Fruit fly (Drosophila melanogaster) whole organism, embryonic: ENCODE data around the gene CG13843.
A peak's percentile ranks its signal among the peaks of the same experiment; 100 is the strongest.

ENCODE experiments used
- Abd-B ChIP-seq: fragments of 200-800 bp; sonication (Bioruptor generic); optimal IDR thresholded peaks from 2 replicates; lab custom pipeline; 2018; ENCODE audit warnings: missing biosample characterization, mild to moderate bottlenecking, missing genetic modification characterization, moderate library complexity
- Ada2b ChIP-seq: fragments of 200-800 bp; sonication (Bioruptor generic); IDR thresholded peaks from 2 replicates; pipeline ENCODE4 v1.3.6; 2022; ENCODE audit warnings: missing biosample characterization, missing genetic modification characterization
- Atf3 ChIP-seq: fragments of 200-800 bp; sonication (Bioruptor generic); optimal IDR thresholded peaks from 3 replicates; lab custom pipeline; 2016; ENCODE audit warnings: missing biosample characterization, missing genetic modification characterization
- CG10209 ChIP-seq: fragments of 200-800 bp; sonication (Bioruptor generic); optimal IDR thresholded peaks from 3 replicates; lab custom pipeline; 2017; ENCODE audit warnings: missing biosample characterization, mild to moderate bottlenecking, missing genetic modification characterization, missing genetic modification reagents
- CG10565 ChIP-seq: fragments of 200-800 bp; sonication (Bioruptor generic); optimal IDR thresholded peaks from 3 replicates; lab custom pipeline; 2016; ENCODE audit warnings: missing biosample characterization, mild to moderate bottlenecking, missing genetic modification characterization
- CG11695 ChIP-seq: fragments of 200-800 bp; sonication (Bioruptor generic); IDR thresholded peaks from 3 replicates; pipeline ENCODE4 v1.3.6; 2022; ENCODE audit warnings: missing biosample characterization, missing genetic modification characterization
- CG12071 ChIP-seq: fragments of 200-800 bp; sonication (Bioruptor generic); optimal IDR thresholded peaks from 3 replicates; lab custom pipeline; 2018; ENCODE audit warnings: missing biosample characterization, mild to moderate bottlenecking, missing genetic modification characterization
- CG15696 ChIP-seq: fragments of 200-800 bp; sonication (Bioruptor generic); optimal IDR thresholded peaks from 2 replicates; lab custom pipeline; 2019; ENCODE audit warnings: missing biosample characterization, mild to moderate bottlenecking, missing genetic modification characterization, moderate library complexity
- CG18599 ChIP-seq: fragments of 200-800 bp; sonication (Bioruptor generic); optimal IDR thresholded peaks from 3 replicates; lab custom pipeline; 2017; ENCODE audit warnings: missing biosample characterization, missing genetic modification characterization, mild to moderate bottlenecking, moderate library complexity, missing genetic modification reagents
- CG18619 ChIP-seq: fragments of 200-800 bp; sonication (Bioruptor generic); optimal IDR thresholded peaks from 3 replicates; lab custom pipeline; 2017; ENCODE audit warnings: missing biosample characterization, mild to moderate bottlenecking, missing genetic modification characterization
- CG2199 ChIP-seq: fragments of 200-800 bp; sonication (Bioruptor generic); IDR thresholded peaks from 3 replicates; pipeline ENCODE4 v1.3.6; 2022; ENCODE audit warnings: missing biosample characterization, missing genetic modification characterization
- CG2678 ChIP-seq: fragments of 200-800 bp; sonication (Bioruptor generic); optimal IDR thresholded peaks from 3 replicates; lab custom pipeline; 2019; ENCODE audit warnings: missing biosample characterization, mild to moderate bottlenecking, missing genetic modification characterization, moderate library complexity
- CG3163 ChIP-seq: fragments of 200-800 bp; sonication (Bioruptor generic); optimal IDR thresholded peaks from 3 replicates; lab custom pipeline; 2016; ENCODE audit warnings: missing biosample characterization, missing genetic modification characterization
- CG34376 ChIP-seq: fragments of 200-800 bp; sonication (Bioruptor generic); optimal IDR thresholded peaks from 2 replicates; lab custom pipeline; 2018; ENCODE audit warnings: missing biosample characterization, mild to moderate bottlenecking, missing genetic modification characterization
- CG6254 ChIP-seq: fragments of 200-800 bp; sonication (Bioruptor generic); optimal IDR thresholded peaks from 3 replicates; lab custom pipeline; 2017; ENCODE audit warnings: mild to moderate bottlenecking, missing biosample characterization, missing genetic modification reagents, missing genetic modification characterization
- CG6791 ChIP-seq: fragments of 200-800 bp; sonication (Bioruptor generic); IDR thresholded peaks from 3 replicates; pipeline ENCODE4 v1.3.6; 2022; ENCODE audit warnings: missing biosample characterization, missing genetic modification characterization; ENCODE audit not compliant: partially characterized antibody
- CG6813 ChIP-seq: fragments of 200-800 bp; sonication (Bioruptor generic); optimal IDR thresholded peaks from 2 replicates; lab custom pipeline; 2017; ENCODE audit warnings: missing biosample characterization, missing genetic modification characterization, mild to moderate bottlenecking, moderate library complexity, missing genetic modification reagents
- CG8290 ChIP-seq, 3 experiments: fragments of 200-800 bp; sonication (Bioruptor generic); optimal IDR thresholded peaks; 2 replicates each; lab custom pipeline; 2016 to 2019; ENCODE audit warnings: missing biosample characterization in 3 of 3, missing genetic modification characterization in 3 of 3, mild to moderate bottlenecking in 2 of 3, moderate library complexity in 1 of 3
- CG8765 ChIP-seq: fragments of 200-800 bp; sonication (Bioruptor generic); IDR thresholded peaks from 2 replicates; pipeline ENCODE4 v1.3.6; 2022; ENCODE audit warnings: missing biosample characterization, missing genetic modification characterization
- CrebB ChIP-seq: fragments of 200-800 bp; sonication (Bioruptor generic); optimal IDR thresholded peaks from 3 replicates; lab custom pipeline; 2018; ENCODE audit warnings: missing biosample characterization, mild to moderate bottlenecking, missing genetic modification characterization
- Dek ChIP-seq: fragments of 200-800 bp; sonication (Bioruptor generic); optimal IDR thresholded peaks from 3 replicates; lab custom pipeline; 2019; ENCODE audit warnings: missing biosample characterization, mild to moderate bottlenecking, missing genetic modification characterization, moderate library complexity
- Dip3 ChIP-seq: fragments of 200-800 bp; sonication (Bioruptor generic); optimal IDR thresholded peaks from 3 replicates; lab custom pipeline; 2016; ENCODE audit warnings: missing biosample characterization, missing genetic modification characterization
- Drgx ChIP-seq: fragments of 200-800 bp; sonication (Bioruptor generic); IDR thresholded peaks from 2 replicates; pipeline ENCODE4 v1.3.6; 2022; ENCODE audit warnings: missing biosample characterization, missing genetic modification characterization
- Eip74EF ChIP-seq, 2 experiments: fragments of 200-800 bp in 1 of 2; fragments of >200 bp in 1 of 2; sonication (Bioruptor generic) in 1 of 2; optimal IDR thresholded peaks; 2 replicates each; lab custom pipeline; 2017 to 2019; ENCODE audit warnings: missing biosample characterization in 2 of 2, missing genetic modification characterization in 2 of 2, mild to moderate bottlenecking in 1 of 2, moderate library complexity in 1 of 2
- GATAe ChIP-seq: fragments of 200-800 bp; sonication (Bioruptor generic); conservative IDR thresholded peaks from 2 replicates; pipeline ENCODE4 v1.3.6; 2022; ENCODE audit warnings: missing biosample characterization, missing genetic modification characterization
- HmgZ ChIP-seq: fragments of 200-800 bp; sonication (Bioruptor generic); optimal IDR thresholded peaks from 2 replicates; lab custom pipeline; 2018; ENCODE audit warnings: missing biosample characterization, mild to moderate bottlenecking, missing genetic modification characterization
- Pdp1 ChIP-seq, 2 experiments: fragments of 200-800 bp; sonication (Bioruptor generic); optimal IDR thresholded peaks; 3 replicates each; lab custom pipeline; 2016; ENCODE audit warnings: missing biosample characterization in 2 of 2, missing genetic modification characterization in 2 of 2, mild to moderate bottlenecking in 1 of 2, moderate library complexity in 1 of 2
- Sry-β ChIP-seq: fragments of 200-800 bp; sonication (Bioruptor generic); optimal IDR thresholded peaks from 2 replicates; lab custom pipeline; 2018; ENCODE audit warnings: missing biosample characterization, mild to moderate bottlenecking, missing genetic modification characterization, moderate library complexity
- Trl ChIP-seq, 3 experiments: fragments of >200 bp in 2 of 3; fragments of 200-800 bp in 1 of 3; sonication (Bioruptor generic) in 1 of 3; optimal IDR thresholded peaks; 2 replicates in 1 of 3; 3 replicates in 2 of 3; lab custom pipeline; 2016 to 2017; ENCODE audit warnings: missing biosample characterization in 1 of 3, missing genetic modification characterization in 1 of 3
- Usf ChIP-seq: fragments of 200-800 bp; sonication (Bioruptor generic); optimal IDR thresholded peaks from 2 replicates; lab custom pipeline; 2017; ENCODE audit warnings: missing genotype, missing biosample characterization, missing genetic modification characterization
- abd-A ChIP-seq: fragments of 200-800 bp; sonication (Bioruptor generic); optimal IDR thresholded peaks from 3 replicates; lab custom pipeline; 2019; ENCODE audit warnings: missing biosample characterization, mild to moderate bottlenecking, missing genetic modification characterization, moderate library complexity
- amos ChIP-seq: fragments of 200-800 bp; sonication (Bioruptor generic); IDR thresholded peaks from 2 replicates; pipeline ENCODE4 v1.3.6; 2022; ENCODE audit warnings: missing biosample characterization, missing genetic modification characterization; ENCODE audit not compliant: partially characterized antibody
- ash1 ChIP-seq: fragments of 200-800 bp; sonication (Bioruptor generic); optimal IDR thresholded peaks from 2 replicates; lab custom pipeline; 2018; ENCODE audit warnings: missing biosample characterization, mild to moderate bottlenecking, missing genetic modification characterization
- bigmax ChIP-seq: fragments of 200-800 bp; sonication (Bioruptor generic); optimal IDR thresholded peaks from 2 replicates; lab custom pipeline; 2018; ENCODE audit warnings: missing biosample characterization, mild to moderate bottlenecking, missing genetic modification characterization
- bowl ChIP-seq: fragments of 200-800 bp; sonication (Bioruptor generic); IDR thresholded peaks from 2 replicates; pipeline ENCODE4 v1.3.6; 2022; ENCODE audit warnings: missing biosample characterization, missing genetic modification characterization
- chinmo ChIP-seq: fragments of 200-800 bp; sonication (Bioruptor generic); IDR thresholded peaks from 4 replicates; pipeline ENCODE4 v1.3.6; 2022; ENCODE audit warnings: missing biosample characterization, missing genetic modification characterization; ENCODE audit not compliant: partially characterized antibody
- chn ChIP-seq: fragments of 200-800 bp; sonication (Bioruptor generic); optimal IDR thresholded peaks from 2 replicates; lab custom pipeline; 2016; ENCODE audit warnings: missing biosample characterization, missing genetic modification characterization
- cwo ChIP-seq: fragments of 200-800 bp; sonication (Bioruptor generic); optimal IDR thresholded peaks from 3 replicates; lab custom pipeline; 2017; ENCODE audit warnings: missing biosample characterization, missing genetic modification characterization, mild to moderate bottlenecking, moderate library complexity, missing genetic modification reagents
- dpn ChIP-seq, 2 experiments: fragments of 200-800 bp; sonication (Bioruptor generic); optimal IDR thresholded peaks; 3 replicates each; lab custom pipeline; 2016; ENCODE audit warnings: missing biosample characterization in 2 of 2, missing genetic modification characterization in 2 of 2
- en ChIP-seq: fragments of 200-800 bp; sonication (Bioruptor generic); optimal IDR thresholded peaks from 2 replicates; lab custom pipeline; 2016; ENCODE audit warnings: missing biosample characterization, missing genetic modification characterization
- gcm2 ChIP-seq: fragments of 200-800 bp; sonication (Bioruptor generic); optimal IDR thresholded peaks from 2 replicates; lab custom pipeline; 2016; ENCODE audit warnings: missing biosample characterization, missing genetic modification characterization
- gro ChIP-seq: fragments of 200-800 bp; sonication (Bioruptor generic); optimal IDR thresholded peaks from 2 replicates; lab custom pipeline; 2016; ENCODE audit warnings: missing biosample characterization, missing genetic modification characterization
- mirr ChIP-seq: fragments of 200-800 bp; sonication (Bioruptor generic); optimal IDR thresholded peaks from 3 replicates; lab custom pipeline; 2018; ENCODE audit warnings: missing biosample characterization, mild to moderate bottlenecking, missing genetic modification characterization
- nerfin-2 ChIP-seq: fragments of 200-800 bp; sonication (Bioruptor generic); IDR thresholded peaks from 2 replicates; pipeline ENCODE4 v1.3.6; 2022; ENCODE audit warnings: missing biosample characterization, missing genetic modification characterization; ENCODE audit not compliant: partially characterized antibody
- pzg ChIP-seq: fragments of 200-800 bp; sonication (Bioruptor generic); optimal IDR thresholded peaks from 3 replicates; lab custom pipeline; 2018; ENCODE audit warnings: missing biosample characterization, mild to moderate bottlenecking, missing genetic modification characterization, moderate library complexity
- sd ChIP-seq: fragments of 200-800 bp; sonication (Bioruptor generic); optimal IDR thresholded peaks from 3 replicates; lab custom pipeline; 2018; ENCODE audit warnings: missing biosample characterization, mild to moderate bottlenecking, missing genetic modification characterization, moderate library complexity
- wor ChIP-seq: fragments of 200-800 bp; sonication (Bioruptor generic); IDR thresholded peaks from 2 replicates; pipeline ENCODE4 v1.3.6; 2022; ENCODE audit warnings: missing biosample characterization, missing genetic modification characterization
- z ChIP-seq: fragments of 200-800 bp; sonication (Bioruptor generic); IDR thresholded peaks from 3 replicates; pipeline ENCODE4 v1.3.6; 2022; ENCODE audit warnings: missing biosample characterization, missing genetic modification characterization

The CG13843 gene

dm6 chr3R:22595293-22595868, 13.9 kb upstream of the CG13843 start (continued):
- no peak for TF ChIP-seq CG8290 (GFP tag; optimal IDR thresholded peaks at IDR 0.05; lab: Kevin White, UChicago)
- TF ChIP-seq CG8290 (tag; optimal IDR thresholded peaks at IDR 0.05; lab: Kevin White, UChicago) = peak in 1 of 2 experiments; percentile 5
- TF ChIP-seq pzg (GFP tag; lab: Kevin White, UChicago) = no peak
- TF ChIP-seq wor (GFP tag; lab: Robert Waterston, UW) = no peak
- no peak for TF ChIP-seq dpn (GFP tag; optimal IDR thresholded peaks at IDR 0.05; lab: Kevin White, UChicago)
- 0 out of 4 replicates have a peak, but pooled peaks have one; percentile 13 for TF ChIP-seq chinmo (GFP tag; lab: Robert Waterston, UW)
- TF ChIP-seq CG10565 (GFP tag; lab: Kevin White, UChicago) = no peak
- no peak for TF ChIP-seq z (GFP tag; lab: Robert Waterston, UW)
- TF ChIP-seq gro (GFP tag; lab: Kevin White, UChicago) = peak; percentile 85
- no peak for TF ChIP-seq CG6254 (GFP tag; lab: Kevin White, UChicago)
- 0 out of 3 replicates have a peak, but pooled peaks have one; percentile 15 for TF ChIP-seq CG2199 (GFP tag; lab: Robert Waterston, UW)
- no peak for TF ChIP-seq nerfin-2
- no peak for TF ChIP-seq CG11695 (GFP tag; lab: Robert Waterston, UW)
- no peak for TF ChIP-seq Dek (tag; lab: Kevin White, UChicago)
- TF ChIP-seq sd (tag; lab: Kevin White, UChicago) = peak; percentile 86
- TF ChIP-seq en (GFP tag; lab: Kevin White, UChicago) = no peak
- no peak for TF ChIP-seq Dip3 (GFP tag; lab: Kevin White, UChicago)
- no peak for TF ChIP-seq CG6813 (GFP tag; lab: Kevin White, UChicago)
- TF ChIP-seq CG2678 (tag; lab: Kevin White, UChicago) = peak; percentile 10
- no peak for TF ChIP-seq bowl (GFP tag; lab: Robert Waterston, UW)
- TF ChIP-seq bigmax (GFP tag; lab: Kevin White, UChicago) = no peak
- no peak for TF ChIP-seq Trl (optimal IDR thresholded peaks at IDR 0.05; lab: Kevin White, UChicago)
- TF ChIP-seq Trl (GFP tag; optimal IDR thresholded peaks at IDR 0.05; lab: Kevin White, UChicago) = no peak
- no peak for TF ChIP-seq CG6791 (GFP tag; lab: Robert Waterston, UW)
- TF ChIP-seq Sry-β (GFP tag; lab: Kevin White, UChicago) = no peak
- no peak for TF ChIP-seq GATAe
- no peak for TF ChIP-seq gcm2 (GFP tag; lab: Kevin White, UChicago)
- TF ChIP-seq Eip74EF (GFP tag; optimal IDR thresholded peaks at IDR 0.05; lab: Kevin White, UChicago) = peak in 1 of 2 experiments; percentile 9
- no peak for TF ChIP-seq Ada2b (GFP tag; lab: Robert Waterston, UW)
- TF ChIP-seq CrebB (tag; lab: Kevin White, UChicago) = no peak
- no peak for TF ChIP-seq CG10209 (GFP tag; lab: Kevin White, UChicago)
- peak; percentile 80 for TF ChIP-seq CG34376 (GFP tag; lab: Kevin White, UChicago)
- no peak for TF ChIP-seq ash1 (GFP tag; lab: Kevin White, UChicago)
- no peak for TF ChIP-seq CG15696 (tag; lab: Kevin White, UChicago)
- TF ChIP-seq Drgx (GFP tag; lab: Robert Waterston, UW) = no peak
- peak; percentile 30 for TF ChIP-seq HmgZ
- TF ChIP-seq mirr = peak; percentile 62
- no peak for TF ChIP-seq Atf3
- TF ChIP-seq Abd-B (GFP tag; lab: Kevin White, UChicago) = no peak
- peak; percentile 30 for TF ChIP-seq CG18599 (GFP tag; lab: Kevin White, UChicago)
- peak; percentile 13 for TF ChIP-seq cwo (GFP tag; lab: Kevin White, UChicago)
- TF ChIP-seq CG8765 (GFP tag; lab: Robert Waterston, UW) = no peak
- TF ChIP-seq CG18619 (GFP tag; lab: Kevin White, UChicago) = no peak
- TF ChIP-seq abd-A = no peak
- TF ChIP-seq CG3163 = no peak
- no peak for TF ChIP-seq chn (GFP tag; lab: Kevin White, UChicago)
- TF ChIP-seq amos = no peak
- no peak for TF ChIP-seq Usf (GFP tag; lab: Kevin White, UChicago)
- TF ChIP-seq CG12071 = no peak
- TF ChIP-seq Pdp1 (GFP tag; optimal IDR thresholded peaks at IDR 0.05; lab: Kevin White, UChicago) = peak in 1 of 2 experiments; percentile 96
